Fruit fly (Drosophila melanogaster) whole organism, embryonic: ENCODE data around the gene CG42764.

ENCODE experiments used
- CG11504 ChIP-seq: fragments of 200-800 bp; sonication (Bioruptor generic); optimal IDR thresholded peaks from 3 replicates; lab custom pipeline; 2019; ENCODE audit warnings: missing biosample characterization, mild to moderate bottlenecking, missing genetic modification characterization, moderate library complexity
- CG12155 ChIP-seq: fragments of 200-800 bp; sonication (Bioruptor generic); optimal IDR thresholded peaks from 3 replicates; lab custom pipeline; 2016; ENCODE audit warnings: missing biosample characterization, missing genetic modification characterization
- CG18262 ChIP-seq: fragments of 200-800 bp; optimal IDR thresholded peaks from 3 replicates; lab custom pipeline; 2019; ENCODE audit warnings: missing biosample characterization, mild to moderate bottlenecking, missing genetic modification characterization, moderate library complexity
- CG18599 ChIP-seq: fragments of 200-800 bp; sonication (Bioruptor generic); optimal IDR thresholded peaks from 3 replicates; lab custom pipeline; 2017; ENCODE audit warnings: missing biosample characterization, missing genetic modification characterization, mild to moderate bottlenecking, moderate library complexity, missing genetic modification reagents
- CG3847 ChIP-seq: fragments of 200-800 bp; sonication (Bioruptor generic); IDR thresholded peaks from 2 replicates; pipeline ENCODE4 v1.3.6; 2022; ENCODE audit warnings: missing biosample characterization, missing genetic modification characterization
- CG3995 ChIP-seq: fragments of 200-800 bp; sonication (Bioruptor generic); optimal IDR thresholded peaks from 3 replicates; lab custom pipeline; 2016; ENCODE audit warnings: missing biosample characterization, missing genetic modification characterization
- CG4360 ChIP-seq: fragments of 200-800 bp; sonication (Bioruptor generic); IDR thresholded peaks from 2 replicates; pipeline ENCODE4 v1.3.6; 2022; ENCODE audit warnings: missing biosample characterization, missing genetic modification characterization
- CG5245 ChIP-seq: fragments of 200-800 bp; sonication (Bioruptor generic); optimal IDR thresholded peaks from 3 replicates; lab custom pipeline; 2016; ENCODE audit warnings: missing biosample characterization, missing genetic modification characterization
- CG6683 ChIP-seq: fragments of 200-800 bp; sonication (Bioruptor generic); optimal IDR thresholded peaks from 2 replicates; lab custom pipeline; 2017; ENCODE audit warnings: missing biosample characterization, mild to moderate bottlenecking, missing genetic modification characterization, missing genetic modification reagents
- Gug ChIP-seq: fragments of 200-800 bp; sonication (Bioruptor generic); IDR thresholded peaks from 4 replicates; pipeline ENCODE4 v1.3.6; 2022; ENCODE audit warnings: missing biosample characterization, missing genetic modification characterization
- croc ChIP-seq: fragments of 200-800 bp; sonication (Bioruptor generic); conservative IDR thresholded peaks from 3 replicates; pipeline ENCODE4 v1.3.6; 2022; ENCODE audit warnings: missing biosample characterization, missing genetic modification characterization
- fru ChIP-seq: fragments of >200 bp; optimal IDR thresholded peaks from 2 replicates; lab custom pipeline; 2017
- insv ChIP-seq, 2 experiments: fragments of 200-800 bp; sonication (Bioruptor generic); optimal IDR thresholded peaks; 3 replicates each; lab custom pipeline; 2016 to 2018; ENCODE audit warnings: missing biosample characterization in 2 of 2, missing genetic modification characterization in 2 of 2
- zen ChIP-seq: fragments of 200-800 bp; sonication (Bioruptor generic); optimal IDR thresholded peaks from 3 replicates; lab custom pipeline; 2018; ENCODE audit warnings: missing biosample characterization, mild to moderate bottlenecking, missing genetic modification characterization, moderate library complexity

DNA sequence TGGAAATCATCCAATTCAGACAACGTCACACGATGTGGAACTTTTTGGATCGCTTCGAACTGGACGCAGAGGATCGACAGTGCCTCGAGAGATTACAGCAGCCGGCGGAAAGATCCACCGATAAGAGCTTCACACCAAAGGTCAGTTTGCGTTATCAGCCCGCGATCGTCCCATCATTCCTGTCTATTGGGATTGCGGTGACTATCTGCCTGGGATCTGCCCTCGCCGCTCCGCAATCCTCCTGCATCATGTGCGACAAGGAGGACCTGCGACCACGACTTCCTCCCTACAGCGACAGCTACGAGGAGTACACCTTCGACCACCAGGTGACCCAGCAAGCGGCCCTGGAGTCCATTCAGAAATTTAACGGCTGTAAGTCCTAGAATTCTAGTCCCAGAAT, 19.8 kb downstream of the CG42764 start:
- no peak for TF ChIP-seq CG5245 (GFP tag; lab: Kevin White, UChicago)
- no peak for TF ChIP-seq CG6683
- no peak for TF ChIP-seq CG18262 (tag; lab: Kevin White, UChicago)
- no peak for TF ChIP-seq CG3995 (GFP tag; lab: Kevin White, UChicago)
- no peak for TF ChIP-seq CG3847 (GFP tag; lab: Robert Waterston, UW)
- no peak for TF ChIP-seq Gug (GFP tag; lab: Robert Waterston, UW)
- no peak for TF ChIP-seq CG12155
- TF ChIP-seq CG11504 (tag; lab: Kevin White, UChicago) = no peak
- TF ChIP-seq insv (GFP tag; optimal IDR thresholded peaks at IDR 0.05; lab: Kevin White, UChicago) = no peak
- no peak for TF ChIP-seq croc (GFP tag; lab: Robert Waterston, UW)
- no peak for TF ChIP-seq fru
- no peak for TF ChIP-seq CG18599 (GFP tag; lab: Kevin White, UChicago)
- no peak for TF ChIP-seq zen (tag; lab: Kevin White, UChicago)
- no peak for TF ChIP-seq CG4360 (GFP tag; lab: Robert Waterston, UW)
